Fruit fly (Drosophila melanogaster): ENCODE results near the gene Lar.
A peak's percentile ranks its signal among the peaks of the same experiment; 100 is the strongest.

The Lar gene

dm6 chr2L:19579995-19580578 lies 6.3 kb upstream of the Lar start, which contains the start of gene Pmvk (continued):
- TF ChIP-seq MBD-R2 (GFP tag; IDR thresholded peaks at IDR 0.05) (peak; percentile 71), D (optimal IDR thresholded peaks at IDR 0.05) (no peak), D (GFP tag; optimal IDR thresholded peaks at IDR 0.05) (no peak), CG6689 (GFP tag; IDR thresholded peaks at IDR 0.05) (no peak), CrebB (tag; optimal IDR thresholded peaks at IDR 0.05) (no peak), CG12236 (GFP tag; optimal IDR thresholded peaks at IDR 0.05) (no peak), Oaz (GFP tag; IDR thresholded peaks at IDR 0.05) (no peak), pita (GFP tag; optimal IDR thresholded peaks at IDR 0.05) (no peak), Doc3 (GFP tag; IDR thresholded peaks at IDR 0.05; ENCODE audit: partially characterized antibody) (peak; percentile 65), lola (GFP tag; optimal IDR thresholded peaks at IDR 0.05) (no peak), CG10959 (GFP tag; IDR thresholded peaks at IDR 0.05) (no peak), hb (GFP tag; IDR thresholded peaks at IDR 0.05; ENCODE audit: partially characterized antibody) (peak; percentile 85; the same call in 2 of the 3 replicates), Drgx (GFP tag; IDR thresholded peaks at IDR 0.05) (no peak), vfl (GFP tag; optimal IDR thresholded peaks at IDR 0.05) (no peak), CG18476 (GFP tag; optimal IDR thresholded peaks at IDR 0.05) (no peak), CG10267 (tag; optimal IDR thresholded peaks at IDR 0.05) (peak; percentile 42), CG8089 (GFP tag; optimal IDR thresholded peaks at IDR 0.05) (no peak), Deaf1 (tag; optimal IDR thresholded peaks at IDR 0.05) (no peak), CG2875 (GFP tag; optimal IDR thresholded peaks at IDR 0.05) (no peak), CG8924 (tag; optimal IDR thresholded peaks at IDR 0.05) (no peak), slbo (GFP tag; IDR thresholded peaks at IDR 0.05) (no peak), CG2116 (GFP tag; optimal IDR thresholded peaks at IDR 0.05) (peak; percentile 93), HmgZ (tag; optimal IDR thresholded peaks at IDR 0.05) (peak; percentile 63), CG17359 (tag; optimal IDR thresholded peaks at IDR 0.05) (no peak), her (GFP tag; optimal IDR thresholded peaks at IDR 0.05) (no peak), C15 (GFP tag; IDR thresholded peaks at IDR 0.05) (no peak), amos (GFP tag; IDR thresholded peaks at IDR 0.05; ENCODE audit: partially characterized antibody) (peak; percentile 77; the same call in 1 of the 2 replicates), Usf (GFP tag; optimal IDR thresholded peaks at IDR 0.05) (no peak), jigr1 (GFP tag; IDR thresholded peaks at IDR 0.05) (no peak), mld (GFP tag; IDR thresholded peaks at IDR 0.05; ENCODE audit: partially characterized antibody) (peak; percentile 95), tna (GFP tag; IDR thresholded peaks at IDR 0.05; ENCODE audit: partially characterized antibody) (peak; percentile 97), Fer1 (GFP tag; optimal IDR thresholded peaks at IDR 0.05) (peak; percentile 43), oc (tag; optimal IDR thresholded peaks at IDR 0.05) (no peak), ash1 (GFP tag; optimal IDR thresholded peaks at IDR 0.05) (no peak), E2f2 (GFP tag; IDR thresholded peaks at IDR 0.05) (peak; percentile 100), hbn (GFP tag; IDR thresholded peaks at IDR 0.05; ENCODE audit: partially characterized antibody) (peak; percentile 72), exex (tag; optimal IDR thresholded peaks at IDR 0.05) (no peak), chinmo (GFP tag; IDR thresholded peaks at IDR 0.05; ENCODE audit: partially characterized antibody) (peak; percentile 92; the same call in 3 of the 4 replicates), nom (GFP tag; optimal IDR thresholded peaks at IDR 0.05) (no peak), CG1792 (GFP tag; optimal IDR thresholded peaks at IDR 0.05) (no peak), crp (GFP tag; optimal IDR thresholded peaks at IDR 0.05) (peak in 1 of 2 experiments; percentile 87), Opbp (GFP tag; IDR thresholded peaks at IDR 0.05; ENCODE audit: partially characterized antibody) (peak; percentile 89; the same call in 2 of the 3 replicates), YL-1 (GFP tag; optimal IDR thresholded peaks at IDR 0.05) (peak; percentile 26), CG15514 (GFP tag; optimal IDR thresholded peaks at IDR 0.05) (peak; percentile 88), CG33557 (GFP tag; optimal IDR thresholded peaks at IDR 0.05) (peak; percentile 36), Gug (GFP tag; IDR thresholded peaks at IDR 0.05) (no peak), CG5180 (GFP tag; optimal IDR thresholded peaks at IDR 0.05) (no peak), BEAF-32 (GFP tag; optimal IDR thresholded peaks at IDR 0.05) (peak; percentile 50), Sry-δ (GFP tag; optimal IDR thresholded peaks at IDR 0.05) (peak; percentile 58)

Measured in whole organism, embryonic.